Fruit fly (Drosophila melanogaster) whole organism, embryonic: ENCODE results near the gene CG5913.

Experiments
- B-H1 ChIP-seq: fragments of 200-800 bp; sonication (Bioruptor generic); IDR thresholded peaks from 3 replicates; pipeline ENCODE4 v1.3.6; 2022; ENCODE audit warnings: missing biosample characterization, missing genetic modification characterization
- CG10431 ChIP-seq: fragments of 200-800 bp; sonication (Bioruptor generic); optimal IDR thresholded peaks from 3 replicates; lab custom pipeline; 2018; ENCODE audit warnings: missing biosample characterization, mild to moderate bottlenecking, missing genetic modification characterization
- CG11560 ChIP-seq: fragments of 200-800 bp; sonication (Bioruptor generic); IDR thresholded peaks from 3 replicates; pipeline ENCODE4 v1.3.6; 2022; ENCODE audit warnings: missing biosample characterization, missing genetic modification characterization
- CG12155 ChIP-seq: fragments of 200-800 bp; sonication (Bioruptor generic); optimal IDR thresholded peaks from 3 replicates; lab custom pipeline; 2016; ENCODE audit warnings: missing biosample characterization, missing genetic modification characterization
- CG1602 ChIP-seq: fragments of 200-800 bp; sonication (Bioruptor generic); optimal IDR thresholded peaks from 3 replicates; lab custom pipeline; 2016; ENCODE audit warnings: missing biosample characterization, missing genetic modification characterization
- CG16863 ChIP-seq: fragments of 200-800 bp; sonication (Bioruptor generic); optimal IDR thresholded peaks from 3 replicates; lab custom pipeline; 2016; ENCODE audit warnings: missing biosample characterization, missing genetic modification characterization
- CG17361 ChIP-seq: fragments of 200-800 bp; sonication (Bioruptor generic); IDR thresholded peaks from 3 replicates; pipeline ENCODE4 v1.3.6; 2022; ENCODE audit warnings: missing biosample characterization, missing genetic modification characterization
- CG18011 ChIP-seq: fragments of 200-800 bp; sonication (Bioruptor generic); optimal IDR thresholded peaks from 2 replicates; lab custom pipeline; 2017; ENCODE audit warnings: missing biosample characterization, missing genetic modification characterization, mild to moderate bottlenecking, moderate library complexity, missing genotype
- CG2129 ChIP-seq: fragments of 200-800 bp; sonication (Bioruptor generic); IDR thresholded peaks from 2 replicates; pipeline ENCODE4 v1.3.6; 2022; ENCODE audit warnings: missing biosample characterization, missing genetic modification characterization; ENCODE audit not compliant: partially characterized antibody
- CG2889 ChIP-seq: fragments of 200-800 bp; sonication (Bioruptor generic); IDR thresholded peaks from 3 replicates; pipeline ENCODE4 v1.3.6; 2022; ENCODE audit warnings: missing biosample characterization, missing genetic modification characterization
- CG3163 ChIP-seq: fragments of 200-800 bp; sonication (Bioruptor generic); optimal IDR thresholded peaks from 3 replicates; lab custom pipeline; 2016; ENCODE audit warnings: missing biosample characterization, missing genetic modification characterization
- CG3838 ChIP-seq: fragments of 200-800 bp; sonication (Bioruptor generic); optimal IDR thresholded peaks from 3 replicates; lab custom pipeline; 2016; ENCODE audit warnings: missing biosample characterization, missing genetic modification characterization
- CG43689 ChIP-seq: fragments of 200-800 bp; sonication (Bioruptor generic); IDR thresholded peaks from 2 replicates; pipeline ENCODE4 v1.3.6; 2022; ENCODE audit warnings: missing biosample characterization, missing genetic modification characterization
- CG4424 ChIP-seq: fragments of 200-800 bp; sonication (Bioruptor generic); optimal IDR thresholded peaks from 3 replicates; lab custom pipeline; 2016; ENCODE audit warnings: missing biosample characterization, missing genetic modification characterization
- CG4820 ChIP-seq: fragments of 200-800 bp; sonication (Bioruptor generic); optimal IDR thresholded peaks from 3 replicates; lab custom pipeline; 2016; ENCODE audit warnings: missing biosample characterization, missing genetic modification characterization
- CG6765 ChIP-seq: fragments of 200-800 bp; sonication (Bioruptor generic); optimal IDR thresholded peaks from 3 replicates; lab custom pipeline; 2017; ENCODE audit warnings: missing biosample characterization, mild to moderate bottlenecking, missing genetic modification characterization
- CG7271 ChIP-seq: fragments of 200-800 bp; sonication (Bioruptor generic); optimal IDR thresholded peaks from 2 replicates; lab custom pipeline; 2018; ENCODE audit warnings: missing biosample characterization, mild to moderate bottlenecking, missing genetic modification characterization, moderate library complexity
- CG7372 ChIP-seq: fragments of 200-800 bp; sonication (Bioruptor generic); IDR thresholded peaks from 2 replicates; pipeline ENCODE4 v1.3.6; 2022; ENCODE audit warnings: missing biosample characterization, missing genetic modification characterization
- CG7745 ChIP-seq: fragments of 200-800 bp; sonication (Bioruptor generic); optimal IDR thresholded peaks from 2 replicates; lab custom pipeline; 2018; ENCODE audit warnings: missing biosample characterization, mild to moderate bottlenecking, missing genetic modification characterization, moderate library complexity
- CG8089 ChIP-seq: fragments of 200-800 bp; sonication (Bioruptor generic); optimal IDR thresholded peaks from 3 replicates; lab custom pipeline; 2016; ENCODE audit warnings: missing biosample characterization, missing genetic modification characterization
- CG8924 ChIP-seq: fragments of 200-800 bp; optimal IDR thresholded peaks from 3 replicates; lab custom pipeline; 2019; ENCODE audit warnings: missing biosample characterization, mild to moderate bottlenecking, missing genetic modification characterization, moderate library complexity
- E2f2 ChIP-seq: fragments of 200-800 bp; sonication (Bioruptor generic); IDR thresholded peaks from 2 replicates; pipeline ENCODE4 v1.3.6; 2022; ENCODE audit warnings: missing biosample characterization, missing genetic modification characterization
- Eip74EF ChIP-seq, 2 experiments: fragments of 200-800 bp in 1 of 2; fragments of >200 bp in 1 of 2; sonication (Bioruptor generic) in 1 of 2; optimal IDR thresholded peaks; 2 replicates each; lab custom pipeline; 2017 to 2019; ENCODE audit warnings: missing biosample characterization in 2 of 2, missing genetic modification characterization in 2 of 2, mild to moderate bottlenecking in 1 of 2, moderate library complexity in 1 of 2
- Elba2 ChIP-seq: fragments of 200-800 bp; sonication (Bioruptor generic); optimal IDR thresholded peaks from 3 replicates; lab custom pipeline; 2016; ENCODE audit warnings: missing biosample characterization, missing genetic modification characterization
- HmgD ChIP-seq: fragments of 200-800 bp; sonication (Bioruptor generic); optimal IDR thresholded peaks from 3 replicates; lab custom pipeline; 2016; ENCODE audit warnings: missing biosample characterization, missing genetic modification characterization
- Hr3 ChIP-seq: fragments of 200-800 bp; sonication (Bioruptor generic); optimal IDR thresholded peaks from 3 replicates; lab custom pipeline; 2016; ENCODE audit warnings: missing biosample characterization, missing genetic modification characterization
- MBD-R2 ChIP-seq: fragments of 200-800 bp; sonication (Bioruptor generic); IDR thresholded peaks from 2 replicates; pipeline ENCODE4 v1.3.6; 2022; ENCODE audit warnings: missing biosample characterization, missing genetic modification characterization
- Nf-YC ChIP-seq: fragments of 200-800 bp; optimal IDR thresholded peaks from 3 replicates; lab custom pipeline; 2019; ENCODE audit warnings: missing biosample characterization, mild to moderate bottlenecking, missing genetic modification characterization, moderate library complexity
- PHDP ChIP-seq: fragments of 200-800 bp; sonication (Bioruptor generic); optimal IDR thresholded peaks from 3 replicates; lab custom pipeline; 2018; ENCODE audit warnings: missing biosample characterization, mild to moderate bottlenecking, missing genetic modification characterization, moderate library complexity
- Poxn ChIP-seq: fragments of 200-800 bp; sonication (Bioruptor generic); IDR thresholded peaks from 2 replicates; pipeline ENCODE4 v1.3.6; 2022; ENCODE audit warnings: missing biosample characterization, missing genetic modification characterization
- Six4 ChIP-seq: fragments of 200-800 bp; sonication (Bioruptor generic); optimal IDR thresholded peaks from 2 replicates; lab custom pipeline; 2016; ENCODE audit warnings: missing biosample characterization, missing genetic modification characterization
- Sox102F ChIP-seq: fragments of 200-800 bp; sonication (Bioruptor generic); optimal IDR thresholded peaks from 2 replicates; lab custom pipeline; 2018; ENCODE audit warnings: missing biosample characterization, mild to moderate bottlenecking, missing genetic modification characterization, moderate library complexity
- Taf1 ChIP-seq: fragments of 200-800 bp; sonication (Bioruptor generic); IDR thresholded peaks from 2 replicates; pipeline ENCODE4 v1.3.6; 2022; ENCODE audit warnings: missing biosample characterization, missing genetic modification characterization
- Tbp ChIP-seq: fragments of >200 bp; optimal IDR thresholded peaks from 2 replicates; lab custom pipeline; 2018; ENCODE audit warnings: missing biosample characterization, missing genetic modification characterization
- al ChIP-seq: fragments of 200-800 bp; sonication (Bioruptor generic); IDR thresholded peaks from 2 replicates; pipeline ENCODE4 v1.3.6; 2022; ENCODE audit warnings: missing biosample characterization, missing genetic modification characterization
- aop ChIP-seq: fragments of 200-800 bp; sonication (Bioruptor generic); IDR thresholded peaks from 2 replicates; pipeline ENCODE4 v1.3.6; 2022; ENCODE audit warnings: missing biosample characterization, missing genetic modification characterization
- dysf ChIP-seq: fragments of 200-800 bp; sonication (Bioruptor generic); IDR thresholded peaks from 3 replicates; pipeline ENCODE4 v1.3.6; 2022; ENCODE audit warnings: missing biosample characterization, missing genetic modification characterization
- grau ChIP-seq: fragments of 200-800 bp; optimal IDR thresholded peaks from 3 replicates; lab custom pipeline; 2019; ENCODE audit warnings: missing biosample characterization, mild to moderate bottlenecking, missing genetic modification characterization, moderate library complexity
- gsb ChIP-seq: fragments of 200-800 bp; sonication (Bioruptor generic); IDR thresholded peaks from 2 replicates; pipeline ENCODE4 v1.3.6; 2022; ENCODE audit warnings: missing biosample characterization, missing genetic modification characterization
- hkb ChIP-seq, 2 experiments: fragments of 200-800 bp in 1 of 2; fragments of >200 bp in 1 of 2; sonication (Bioruptor generic) in 1 of 2; IDR thresholded peaks in 1 of 2; optimal IDR thresholded peaks in 1 of 2; 2 replicates each; pipeline versions ENCODE4 v1.3.6 to Lab custom; 2017 to 2022; ENCODE audit warnings: missing biosample characterization in 1 of 2, missing genetic modification characterization in 1 of 2
- jumu ChIP-seq: fragments of 200-800 bp; sonication (Bioruptor generic); optimal IDR thresholded peaks from 3 replicates; lab custom pipeline; 2016; ENCODE audit warnings: missing biosample characterization, missing genetic modification characterization
- lola ChIP-seq, 3 experiments: fragments of >200 bp in 2 of 3; fragments of 200-800 bp in 1 of 3; sonication (Bioruptor generic) in 1 of 3; optimal IDR thresholded peaks; 2 replicates each; lab custom pipeline; 2017 to 2019; ENCODE audit warnings: missing biosample characterization in 3 of 3, missing genetic modification characterization in 3 of 3, mild to moderate bottlenecking in 1 of 3, moderate library complexity in 1 of 3
- nmo ChIP-seq: fragments of 200-800 bp; sonication (Bioruptor generic); optimal IDR thresholded peaks from 2 replicates; lab custom pipeline; 2018; ENCODE audit warnings: missing biosample characterization, mild to moderate bottlenecking, missing genetic modification characterization, moderate library complexity
- org-1 ChIP-seq: fragments of 200-800 bp; sonication (Bioruptor generic); optimal IDR thresholded peaks from 2 replicates; lab custom pipeline; 2017; ENCODE audit warnings: missing biosample characterization, missing genetic modification characterization
- peb ChIP-seq: fragments of 200-800 bp; sonication (Bioruptor generic); IDR thresholded peaks from 2 replicates; pipeline ENCODE4 v1.3.6; 2022; ENCODE audit warnings: missing biosample characterization, missing genetic modification characterization
- sens ChIP-seq: fragments of 200-800 bp; sonication (Bioruptor generic); peaks from one replicate; lab custom pipeline; 2016; ENCODE audit warnings: missing biosample characterization, missing genetic modification characterization
- slou ChIP-seq: fragments of 200-800 bp; sonication (Bioruptor generic); optimal IDR thresholded peaks from 3 replicates; lab custom pipeline; 2016; ENCODE audit warnings: missing biosample characterization, missing genetic modification characterization
- so ChIP-seq: fragments of 200-800 bp; sonication (Bioruptor generic); IDR thresholded peaks from 3 replicates; pipeline ENCODE4 v1.3.6; 2022; ENCODE audit warnings: missing biosample characterization, missing genetic modification characterization
- tin ChIP-seq: fragments of 200-800 bp; sonication (Bioruptor generic); optimal IDR thresholded peaks from 3 replicates; lab custom pipeline; 2016; ENCODE audit warnings: missing biosample characterization, missing genetic modification characterization
- wor ChIP-seq: fragments of 200-800 bp; sonication (Bioruptor generic); IDR thresholded peaks from 2 replicates; pipeline ENCODE4 v1.3.6; 2022; ENCODE audit warnings: missing biosample characterization, missing genetic modification characterization
- zf30C ChIP-seq: fragments of 200-800 bp; sonication (Bioruptor generic); optimal IDR thresholded peaks from 3 replicates; lab custom pipeline; 2018; ENCODE audit warnings: missing biosample characterization, mild to moderate bottlenecking, missing genetic modification characterization
- zfh2 ChIP-seq: fragments of 200-800 bp; sonication (Bioruptor generic); optimal IDR thresholded peaks from 2 replicates; lab custom pipeline; 2016; ENCODE audit warnings: missing biosample characterization, missing genetic modification characterization

The CG5913 gene

dm6 chr3R:25884301-25884700 is 9.0 kb upstream of the CG5913 start (continued):
- TF ChIP-seq CG7745 (tag; lab: Kevin White, UChicago) (no peak), Taf1 (GFP tag; lab: Robert Waterston, UW) (no peak), sens (GFP tag; lab: Kevin White, UChicago) (peak; percentile 93), Sox102F (GFP tag; lab: Kevin White, UChicago) (peak; percentile 88), PHDP (peak; percentile 81), so (GFP tag; lab: Robert Waterston, UW) (no peak), CG2889 (GFP tag; lab: Robert Waterston, UW) (no peak), CG1602 (GFP tag; lab: Kevin White, UChicago) (peak; percentile 65), dysf (peak; percentile 43; the same call in 1 of the 3 replicates), aop (GFP tag; lab: Robert Waterston, UW) (no peak), CG16863 (GFP tag; lab: Kevin White, UChicago) (peak; percentile 20), CG43689 (GFP tag; lab: Robert Waterston, UW) (no peak), wor (no peak), HmgD (no peak), CG12155 (GFP tag; lab: Kevin White, UChicago) (peak; percentile 24), slou (GFP tag; lab: Kevin White, UChicago) (no peak), MBD-R2 (GFP tag; lab: Robert Waterston, UW) (no peak), zf30C (GFP tag; lab: Kevin White, UChicago) (peak; percentile 49), Tbp (GFP tag; lab: Kevin White, UChicago) (no peak), CG18011 (GFP tag; lab: Kevin White, UChicago) (no peak), Nf-YC (tag; lab: Kevin White, UChicago) (peak; percentile 13), E2f2 (GFP tag; lab: Robert Waterston, UW) (no peak), al (GFP tag; lab: Robert Waterston, UW) (no peak), B-H1 (GFP tag; lab: Robert Waterston, UW) (peak; percentile 41; the same call in 2 of the 3 replicates), jumu (no peak), lola (GFP tag; optimal IDR thresholded peaks at IDR 0.05; lab: Kevin White, UChicago) (peak in 1 of 3 experiments; percentile 82), Six4 (GFP tag; lab: Kevin White, UChicago) (peak; percentile 55), CG10431 (GFP tag; lab: Kevin White, UChicago) (peak; percentile 11), Eip74EF (GFP tag; optimal IDR thresholded peaks at IDR 0.05; lab: Kevin White, UChicago) (peak in 1 of 2 experiments; percentile 67), hkb (optimal IDR thresholded peaks at IDR 0.05; lab: Kevin White, UChicago) (no peak), hkb (GFP tag; IDR thresholded peaks at IDR 0.05; lab: Robert Waterston, UW) (peak; percentile 52; the same call in 1 of the 2 replicates), zfh2 (GFP tag; lab: Kevin White, UChicago) (no peak), CG7372 (GFP tag; lab: Robert Waterston, UW) (no peak), gsb (GFP tag; lab: Robert Waterston, UW) (no peak), CG17361 (GFP tag; lab: Robert Waterston, UW) (peak; percentile 90), tin (GFP tag; lab: Kevin White, UChicago) (peak; percentile 33), CG8089 (no peak), CG7271 (tag; lab: Kevin White, UChicago) (peak; percentile 51), Hr3 (GFP tag; lab: Kevin White, UChicago) (peak; percentile 68), CG3163 (GFP tag; lab: Kevin White, UChicago) (no peak), org-1 (GFP tag; lab: Kevin White, UChicago) (peak; percentile 30), CG4424 (GFP tag; lab: Kevin White, UChicago) (peak; percentile 72), Elba2 (GFP tag; lab: Kevin White, UChicago) (no peak), CG8924 (tag; lab: Kevin White, UChicago) (peak; percentile 80), CG6765 (GFP tag; lab: Kevin White, UChicago) (no peak), CG3838 (GFP tag; lab: Kevin White, UChicago) (no peak), CG2129 (GFP tag; lab: Robert Waterston, UW) (no peak), CG4820 (GFP tag; lab: Kevin White, UChicago) (peak; percentile 24), Poxn (GFP tag; lab: Robert Waterston, UW) (no peak), grau (tag; lab: Kevin White, UChicago) (peak; percentile 71), nmo (GFP tag; lab: Kevin White, UChicago) (peak; percentile 84), peb (GFP tag; lab: Robert Waterston, UW) (no peak), CG11560 (tag; lab: Robert Waterston, UW) (no peak)
